Fruit fly (Drosophila melanogaster): ENCODE data around the gene Amnionless.

- TF ChIP-seq CG8478 (optimal IDR thresholded peaks at IDR 0.05): no peak
- no peak for TF ChIP-seq psq (optimal IDR thresholded peaks at IDR 0.05)
- no peak for TF ChIP-seq pan (optimal IDR thresholded peaks at IDR 0.05)
- TF ChIP-seq EcR (GFP tag; optimal IDR thresholded peaks at IDR 0.05): no peak
- no peak for TF ChIP-seq Dll (optimal IDR thresholded peaks at IDR 0.05)
Measured at dm6 chr2L:329661-330060, 40.7 kb upstream of the Amnionless start, which contains the start of gene CG43755.
